Worm (Caenorhabditis elegans) whole organism, mixed stage, embryonic: ENCODE measurements around the gene F42G4.5.
"Not testable (repeated sequence)": the region's sequence is repeated elsewhere in the genome, so short reads cannot be mapped to it uniquely, and the experiment has no call there.

Experiments
- blmp-1 ChIP-seq: fragments of 150-350 bp; optimal IDR thresholded peaks from 2 replicates; lab custom pipeline; 2014; ENCODE audit warnings: missing biosample characterization, missing genetic modification characterization
- ces-1 ChIP-seq: fragments of 150-350 bp; optimal IDR thresholded peaks from 2 replicates; lab custom pipeline; 2014; ENCODE audit warnings: missing biosample characterization, missing genetic modification reagents, missing genetic modification characterization
- elt-1 ChIP-seq: sonication (generic microtip); optimal IDR thresholded peaks from 2 replicates; lab custom pipeline; 2017; ENCODE audit warnings: missing genetic modification characterization, mild to moderate bottlenecking, missing compliant biosample characterization, antibody characterized with exemption, moderate library complexity, borderline replicate concordance; ENCODE audit not compliant: insufficient read depth
- elt-3 ChIP-seq: fragments of 150-350 bp; optimal IDR thresholded peaks from 2 replicates; lab custom pipeline; 2014; ENCODE audit warnings: missing biosample characterization, missing genetic modification characterization
- ham-2 ChIP-seq: fragments of 200-800 bp; sonication (Bioruptor generic); optimal IDR thresholded peaks from 2 replicates; lab custom pipeline; 2018; ENCODE audit warnings: mild to moderate bottlenecking, missing genetic modification characterization, missing compliant biosample characterization
- lin-32 ChIP-seq: fragments of 200-800 bp; sonication (Bioruptor generic); optimal IDR thresholded peaks from 2 replicates; lab custom pipeline; 2018; ENCODE audit warnings: mild to moderate bottlenecking, missing genetic modification characterization, missing compliant biosample characterization
- lsy-2 ChIP-seq: fragments of 150-350 bp; optimal IDR thresholded peaks from 2 replicates; lab custom pipeline; 2014; ENCODE audit warnings: missing biosample characterization, missing genetic modification characterization
- mab-5 ChIP-seq: fragments of 150-350 bp; optimal IDR thresholded peaks from 2 replicates; lab custom pipeline; 2014; ENCODE audit warnings: missing biosample characterization, missing genetic modification characterization
- mep-1 ChIP-seq: fragments of 150-350 bp; optimal IDR thresholded peaks from 2 replicates; lab custom pipeline; 2017; ENCODE audit warnings: missing biosample characterization, missing genetic modification reagents, missing genetic modification characterization, inconsistent platforms
- pha-4 ChIP-seq: fragments of 150-350 bp; optimal IDR thresholded peaks from 2 replicates; lab custom pipeline; 2018; ENCODE audit warnings: missing biosample characterization, missing genetic modification reagents, missing genetic modification characterization
- sem-2 ChIP-seq: fragments of 200-800 bp; sonication (Bioruptor generic); optimal IDR thresholded peaks from 2 replicates; lab custom pipeline; 2018; ENCODE audit warnings: mild to moderate bottlenecking, missing genetic modification characterization, missing compliant biosample characterization
- snpc-4 ChIP-seq: fragments of 150-350 bp; optimal IDR thresholded peaks from 2 replicates; lab custom pipeline; 2014; ENCODE audit warnings: missing biosample characterization, missing genetic modification characterization
- unc-62 ChIP-seq: fragments of 150-350 bp; optimal IDR thresholded peaks from 2 replicates; lab custom pipeline; 2014; ENCODE audit warnings: missing biosample characterization, missing genetic modification reagents, missing genetic modification characterization

- TF ChIP-seq blmp-1 (tag; lab: Kevin White, UChicago); lin-32 (GFP tag; lab: Kevin White, UChicago); unc-62 (GFP tag; lab: Kevin White, UChicago); elt-1 (tag; lab: Kevin White, UChicago); ces-1 (GFP tag; lab: Kevin White, UChicago); sem-2 (GFP tag; lab: Kevin White, UChicago); elt-3 (tag; lab: Kevin White, UChicago); ham-2 (GFP tag; lab: Kevin White, UChicago); pha-4; lsy-2; snpc-4 (tag; lab: Kevin White, UChicago); mep-1 (tag; lab: Kevin White, UChicago); mab-5 (tag; lab: Kevin White, UChicago): not testable (repeated sequence)
Measured at ce11 chrII:13047106-13047505, 26.2 kb upstream of the F42G4.5 start, which contains the start of gene F42G4.7.
